Worm (Caenorhabditis elegans) whole organism, L1 larva: ENCODE measurements around the gene Y110A2AL.5.

Experiments used
- efl-1 ChIP-seq, 4 experiments: fragments of 150-350 bp; optimal IDR thresholded peaks in 3 of 4; peaks in 1 of 4; 1 replicate in 1 of 4; 2 replicates in 3 of 4; lab custom pipeline; 2014; ENCODE audit warnings: missing biosample characterization in 2 of 4, missing genetic modification characterization in 2 of 4, missing genetic modification reagents in 2 of 4
- efl-3 ChIP-seq: fragments of 200-800 bp; sonication (Bioruptor generic); optimal IDR thresholded peaks from 2 replicates; lab custom pipeline; 2018; ENCODE audit warnings: mild to moderate bottlenecking, missing genetic modification characterization, missing compliant biosample characterization
- fos-1 ChIP-seq: fragments of 150-350 bp; optimal IDR thresholded peaks from 2 replicates; lab custom pipeline; 2014; ENCODE audit warnings: missing biosample characterization, missing genetic modification characterization
- irx-1 ChIP-seq: sonication (generic microtip); optimal IDR thresholded peaks from 2 replicates; lab custom pipeline; 2016; ENCODE audit warnings: missing genetic modification characterization, missing compliant biosample characterization
- jun-1 ChIP-seq: fragments of 150-350 bp; optimal IDR thresholded peaks from 2 replicates; lab custom pipeline; 2014; ENCODE audit warnings: missing biosample characterization, missing genetic modification reagents, missing genetic modification characterization
- lin-15B ChIP-seq: fragments of 150-350 bp; sonication (generic microtip); optimal IDR thresholded peaks from 3 replicates; lab custom pipeline; 2014; ENCODE audit warnings: missing biosample characterization, missing genetic modification characterization
- nhr-90 ChIP-seq: sonication (generic microtip); optimal IDR thresholded peaks from 2 replicates; lab custom pipeline; 2016; ENCODE audit warnings: mild to moderate bottlenecking, missing genetic modification characterization, missing compliant biosample characterization; ENCODE audit not compliant: poor library complexity
- skn-1 ChIP-seq: fragments of 150-350 bp; optimal IDR thresholded peaks from 2 replicates; lab custom pipeline; 2014; ENCODE audit warnings: missing biosample characterization, missing genetic modification characterization
- snpc-4 ChIP-seq: fragments of 150-350 bp; optimal IDR thresholded peaks from 2 replicates; lab custom pipeline; 2014; ENCODE audit warnings: missing biosample characterization, missing genetic modification characterization
- tbx-2 ChIP-seq: sonication (generic microtip); optimal IDR thresholded peaks from 2 replicates; lab custom pipeline; 2016; ENCODE audit warnings: missing genetic modification characterization, missing compliant biosample characterization

DNA sequence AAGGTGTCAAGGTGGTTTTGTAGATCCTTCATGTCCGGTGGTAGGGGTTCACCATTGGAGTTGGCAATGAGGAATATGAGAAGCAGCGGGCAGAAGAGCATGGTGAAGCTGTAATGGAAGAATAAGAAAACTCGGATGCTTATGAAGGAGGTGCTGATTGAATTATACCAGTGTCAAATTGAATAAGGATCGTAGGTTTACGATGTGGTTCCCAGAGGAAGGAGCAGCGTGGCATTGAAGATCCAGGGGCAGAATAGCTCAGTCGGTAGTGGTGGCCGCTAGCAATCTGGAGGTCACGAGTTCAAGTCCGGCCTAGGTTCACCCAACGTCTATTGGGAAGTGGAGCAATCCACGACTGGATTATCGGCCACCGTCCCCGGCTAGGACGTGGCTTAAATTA is 22.8 kb upstream of the Y110A2AL.5 start, which contains the start of gene Y110A2AL.6:
- TF ChIP-seq snpc-4 (tag; lab: Kevin White, UChicago) (no peak), nhr-90 (tag; lab: Kevin White, UChicago) (no peak), jun-1 (tag; lab: Kevin White, UChicago) (no peak), tbx-2 (no peak), skn-1 (tag; lab: Kevin White, UChicago) (no peak), irx-1 (tag; lab: Kevin White, UChicago) (no peak), efl-1 (optimal IDR thresholded peaks at IDR 0.05; lab: Kevin White, UChicago) (no peak), efl-1 (GFP tag; optimal IDR thresholded peaks at IDR 0.05 in 1 of 2; lab: Kevin White, UChicago) (no peak), lin-15B (tag; lab: Kevin White, UChicago) (no peak), efl-3 (GFP tag; lab: Kevin White, UChicago) (no peak), fos-1 (tag; lab: Kevin White, UChicago) (no peak)
